Worm (Caenorhabditis elegans): ENCODE measurements around the gene Y73C8B.1.

Gene Y73C8B.1

DNA sequence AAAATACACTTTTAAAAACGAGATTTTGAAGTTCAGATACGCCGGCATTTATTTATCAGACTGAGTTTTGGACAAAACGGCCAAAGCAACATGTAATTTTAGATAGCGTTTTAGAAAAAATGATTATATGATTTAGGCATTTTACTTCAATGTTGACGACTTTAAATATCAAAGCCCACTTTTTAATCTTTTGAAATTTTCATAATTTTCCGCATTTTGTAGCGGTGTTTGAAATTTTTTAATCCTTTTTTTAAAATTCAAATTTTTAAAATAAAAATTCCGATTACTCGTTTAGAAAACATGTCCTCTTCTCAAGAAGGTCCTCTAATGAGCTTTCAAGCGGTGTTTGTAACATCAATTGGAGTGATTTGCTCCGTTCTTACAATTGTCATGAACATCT, 26.8 kb downstream of the Y73C8B.1 start, which contains the start of gene srbc-6:
TSS of gene srbc-6 (plus strand) at position 301 of the 400 bp plus-strand sequence.
- TF ChIP-seq nhr-71 (tag; optimal IDR thresholded peaks at IDR 0.05), result no peak
- TF ChIP-seq lin-35 (GFP tag; optimal IDR thresholded peaks at IDR 0.05), result no peak
- TF ChIP-seq lin-39 (tag; optimal IDR thresholded peaks at IDR 0.05), result no peak
- TF ChIP-seq C34B4.2 (tag; optimal IDR thresholded peaks at IDR 0.05), result no peak
- TF ChIP-seq Y116A8C.19 (tag; optimal IDR thresholded peaks at IDR 0.05; ENCODE audit: borderline replicate concordance), result no peak

DNA sequence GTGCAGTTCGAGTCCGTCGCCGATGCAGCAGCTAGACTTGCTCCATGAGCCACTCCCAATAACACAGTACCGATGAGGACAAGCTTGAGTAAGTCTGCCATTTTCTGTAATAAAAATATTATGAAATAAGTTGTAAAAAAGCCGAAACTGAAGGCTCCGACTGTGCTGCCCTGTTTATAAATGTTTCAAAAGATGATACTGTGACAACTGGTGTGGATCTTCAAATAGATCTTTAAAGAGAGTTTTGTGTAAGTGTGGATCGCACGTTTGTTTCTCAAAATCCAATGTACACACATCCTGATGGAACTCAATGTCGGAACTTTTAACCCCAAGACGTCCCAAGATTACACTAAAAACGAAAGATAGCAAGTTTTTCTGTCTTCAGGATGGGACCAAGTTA, 28.0 kb downstream of the Y73C8B.1 start, which contains the start of gene C36C5.15:
TSS of gene C36C5.15 (minus strand) at position 101 of the 400 bp plus-strand sequence.
- no peak for TF ChIP-seq nhr-47 (tag; optimal IDR thresholded peaks at IDR 0.05)
- no peak for TF ChIP-seq ztf-4 (tag; optimal IDR thresholded peaks at IDR 0.05)
- no peak for TF ChIP-seq unc-98 (GFP tag; IDR thresholded peaks at IDR 0.05)
- no peak for TF ChIP-seq C04F5.9 (tag; optimal IDR thresholded peaks at IDR 0.05)
- no peak for TF ChIP-seq C34B4.2 (tag; optimal IDR thresholded peaks at IDR 0.05)
- no peak for TF ChIP-seq nhr-237 (tag; optimal IDR thresholded peaks at IDR 0.05)
- TF ChIP-seq irx-1 (tag; optimal IDR thresholded peaks at IDR 0.05), result no peak
- no peak for TF ChIP-seq sup-37 (GFP tag; optimal IDR thresholded peaks at IDR 0.05)
- no peak for TF ChIP-seq nhr-11 (tag; optimal IDR thresholded peaks at IDR 0.05)
- TF ChIP-seq nhr-76 (tag; optimal IDR thresholded peaks at IDR 0.05), result no peak
- TF ChIP-seq ets-5 (GFP tag; IDR thresholded peaks at IDR 0.05), result no peak

DNA sequence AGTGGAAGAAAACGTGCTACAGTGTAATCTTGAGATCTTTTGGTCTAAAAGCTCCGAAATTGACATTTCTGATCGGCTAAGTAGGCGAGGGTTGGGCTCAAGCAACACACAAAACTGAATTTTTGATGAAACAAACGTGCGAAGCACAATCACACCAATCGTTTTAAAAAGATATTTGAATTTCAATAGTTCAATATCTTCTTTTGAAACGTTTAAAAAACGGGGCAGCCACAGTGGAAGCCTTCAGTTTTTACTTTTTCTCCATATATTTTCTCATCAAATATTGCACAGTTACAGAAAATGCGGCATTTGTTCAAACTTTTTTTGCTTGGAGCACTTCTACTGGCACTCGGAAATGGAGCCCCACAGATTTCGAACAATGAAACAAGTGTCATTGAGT, 30.4 kb downstream of the Y73C8B.1 start, which contains the start of gene C36C5.4:
TSS of gene C36C5.4 (plus strand) at position 301 of the 400 bp plus-strand sequence.
- TF ChIP-seq nhr-237 (tag; optimal IDR thresholded peaks at IDR 0.05) (no peak), pqm-1 (tag; optimal IDR thresholded peaks at IDR 0.05) (no peak), ztf-11 (tag; optimal IDR thresholded peaks at IDR 0.05) (no peak)

ce11 chrV:3165438-3165837, 31.2 kb downstream of the Y73C8B.1 start, which contains the start of gene C36C5.14:
Gene C36C5.14, minus strand, starts transcription at chrV:3165538.
- TF ChIP-seq lin-14 (GFP tag; optimal IDR thresholded peaks at IDR 0.05) (no peak), efl-1 (optimal IDR thresholded peaks at IDR 0.05) (no peak), efl-1 (GFP tag; optimal IDR thresholded peaks at IDR 0.05 in 1 of 2) (no peak), lin-39 (tag; optimal IDR thresholded peaks at IDR 0.05) (no peak), ets-5 (GFP tag; IDR thresholded peaks at IDR 0.05) (no peak), nhr-28 (tag; optimal IDR thresholded peaks at IDR 0.05) (no peak), nhr-84 (tag; optimal IDR thresholded peaks at IDR 0.05) (no peak), lsy-2 (tag; optimal IDR thresholded peaks at IDR 0.05) (no peak), rnt-1 (tag; optimal IDR thresholded peaks at IDR 0.05) (no peak), pag-3 (tag; optimal IDR thresholded peaks at IDR 0.05; ENCODE audit: borderline replicate concordance, insufficient read depth) (no peak), dpl-1 (GFP tag; optimal IDR thresholded peaks at IDR 0.05) (no peak), ceh-8 (GFP tag; optimal IDR thresholded peaks at IDR 0.05) (no peak), mep-1 (tag; optimal IDR thresholded peaks at IDR 0.05) (no peak), aly-2 (tag; optimal IDR thresholded peaks at IDR 0.05) (no peak), nhr-90 (tag; optimal IDR thresholded peaks at IDR 0.05; ENCODE audit: poor library complexity) (no peak), hlh-4 (tag; optimal IDR thresholded peaks at IDR 0.05) (no peak), nhr-237 (tag; optimal IDR thresholded peaks at IDR 0.05) (no peak)

ce11 chrV:3163143-3163542, 33.5 kb downstream of the Y73C8B.1 start:
- TF ChIP-seq rnt-1 (tag; optimal IDR thresholded peaks at IDR 0.05) (no peak), aly-2 (tag; optimal IDR thresholded peaks at IDR 0.05) (no peak)

DNA sequence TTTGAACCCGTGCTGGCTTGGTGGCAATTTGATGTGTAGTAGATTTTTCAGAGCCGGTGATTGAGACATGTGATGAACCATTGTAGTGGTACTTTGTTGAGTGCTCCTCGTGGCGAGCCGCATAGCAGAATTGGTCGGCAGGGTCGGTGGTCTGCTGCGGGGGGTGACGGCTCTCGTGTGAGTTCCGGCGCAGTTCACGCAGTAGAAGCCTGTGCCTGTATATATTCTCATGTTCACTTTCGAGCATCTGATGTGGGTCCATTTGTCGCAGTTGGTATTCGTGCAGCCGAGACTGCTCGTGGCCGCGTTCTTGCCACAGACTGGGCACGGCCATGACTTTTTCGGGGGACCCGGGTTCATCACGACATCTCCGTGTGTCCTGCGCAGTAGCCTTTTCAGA, 34.4 kb downstream of the Y73C8B.1 start:
- no peak for TF ChIP-seq ceh-63 (GFP tag; optimal IDR thresholded peaks at IDR 0.05)
- TF ChIP-seq hlh-4 (tag; optimal IDR thresholded peaks at IDR 0.05), result no peak
- TF ChIP-seq nhr-19 (GFP tag; conservative IDR thresholded peaks at IDR 0.05), result no peak
- TF ChIP-seq unc-130 (tag; optimal IDR thresholded peaks at IDR 0.05), result no peak
- TF ChIP-seq dpl-1 (GFP tag; optimal IDR thresholded peaks at IDR 0.05), result no peak
- no peak for TF ChIP-seq pax-3 (tag; optimal IDR thresholded peaks at IDR 0.05)
- TF ChIP-seq nhr-71 (tag; optimal IDR thresholded peaks at IDR 0.05), result no peak
- no peak for TF ChIP-seq rnt-1 (tag; optimal IDR thresholded peaks at IDR 0.05)
- no peak for TF ChIP-seq snu-23 (GFP tag; optimal IDR thresholded peaks at IDR 0.05)
- no peak for TF ChIP-seq mep-1 (tag; optimal IDR thresholded peaks at IDR 0.05)
- no peak for TF ChIP-seq nhr-77 (tag; optimal IDR thresholded peaks at IDR 0.05)
- no peak for TF ChIP-seq jun-1 (tag; optimal IDR thresholded peaks at IDR 0.05)
